Fruit fly (Drosophila melanogaster): ENCODE data around the gene Srrm1.

The Srrm1 gene

dm6 chr3L:13006490-13006889, 30.1 kb upstream of the Srrm1 start, which contains the start of gene CG11263 (continued):
- no peak for TF ChIP-seq jing (GFP tag; optimal IDR thresholded peaks at IDR 0.05)
- peak; percentile 28; the same call in 1 of the 3 replicates for TF ChIP-seq B-H1 (GFP tag; IDR thresholded peaks at IDR 0.05)
- peak; percentile 37 for TF ChIP-seq Chrac-16 (GFP tag; optimal IDR thresholded peaks at IDR 0.05)
- no peak for TF ChIP-seq fd64A (GFP tag; optimal IDR thresholded peaks at IDR 0.05)
- TF ChIP-seq CG18619 (GFP tag; optimal IDR thresholded peaks at IDR 0.05): no peak
- TF ChIP-seq CG10267 (tag; optimal IDR thresholded peaks at IDR 0.05): peak; percentile 46
- TF ChIP-seq tgo (GFP tag; IDR thresholded peaks at IDR 0.05): peak; percentile 30; the same call in 1 of the 3 replicates
- TF ChIP-seq bsh (GFP tag; optimal IDR thresholded peaks at IDR 0.05): no peak
- TF ChIP-seq sqz (GFP tag; optimal IDR thresholded peaks at IDR 0.05): no peak
- no peak for TF ChIP-seq CG12942 (GFP tag; optimal IDR thresholded peaks at IDR 0.05)
- peak; percentile 23; the same call in 1 of the 2 replicates for TF ChIP-seq Ada2b (GFP tag; IDR thresholded peaks at IDR 0.05)
- TF ChIP-seq CG7839 (tag; optimal IDR thresholded peaks at IDR 0.05): peak; percentile 57
- TF ChIP-seq chinmo (GFP tag; IDR thresholded peaks at IDR 0.05; ENCODE audit: partially characterized antibody): peak; percentile 77; the same call in 2 of the 4 replicates
- no peak for TF ChIP-seq tap (tag; optimal IDR thresholded peaks at IDR 0.05)
- peak; percentile 18 for TF ChIP-seq CG9609 (GFP tag; optimal IDR thresholded peaks at IDR 0.05)
- no peak for TF ChIP-seq CG8765 (GFP tag; IDR thresholded peaks at IDR 0.05)
- TF ChIP-seq CG6175 (GFP tag; IDR thresholded peaks at IDR 0.05): no peak
- peak; percentile 46 for TF ChIP-seq NC2β (GFP tag; optimal IDR thresholded peaks at IDR 0.05)
- peak; percentile 39 for TF ChIP-seq shn (GFP tag; optimal IDR thresholded peaks at IDR 0.05)
- TF ChIP-seq twi (tag; optimal IDR thresholded peaks at IDR 0.05): no peak
- TF ChIP-seq CG6813 (GFP tag; optimal IDR thresholded peaks at IDR 0.05): no peak
- TF ChIP-seq run (tag; optimal IDR thresholded peaks at IDR 0.05): no peak
- TF ChIP-seq CG13894 (tag; optimal IDR thresholded peaks at IDR 0.05): no peak
- TF ChIP-seq emc (GFP tag; optimal IDR thresholded peaks at IDR 0.05): no peak
- peak; percentile 88 for TF ChIP-seq HLH4C (GFP tag; IDR thresholded peaks at IDR 0.05; ENCODE audit: partially characterized antibody)
- peak; percentile 64; the same call in 1 of the 2 replicates for TF ChIP-seq MBD-R2 (GFP tag; IDR thresholded peaks at IDR 0.05)
- peak; percentile 67; the same call in 1 of the 2 replicates for TF ChIP-seq CG9932 (GFP tag; IDR thresholded peaks at IDR 0.05)
- no peak for TF ChIP-seq CG3838 (GFP tag; optimal IDR thresholded peaks at IDR 0.05)
- TF ChIP-seq gcm2 (GFP tag; optimal IDR thresholded peaks at IDR 0.05): peak; percentile 12
- TF ChIP-seq sd (tag; optimal IDR thresholded peaks at IDR 0.05): no peak
- peak; percentile 38 for TF ChIP-seq Dek (tag; optimal IDR thresholded peaks at IDR 0.05)
- TF ChIP-seq fru (optimal IDR thresholded peaks at IDR 0.05): no peak
- TF ChIP-seq CG12104 (GFP tag; optimal IDR thresholded peaks at IDR 0.05): no peak
- TF ChIP-seq ken (GFP tag; IDR thresholded peaks at IDR 0.05): peak; percentile 54; the same call in 2 of the 3 replicates
- TF ChIP-seq CG43689 (GFP tag; IDR thresholded peaks at IDR 0.05): no peak
- TF ChIP-seq Med (GFP tag): peak; percentile 94
- no peak for TF ChIP-seq Nf-YB (GFP tag; optimal IDR thresholded peaks at IDR 0.05)
- TF ChIP-seq Sin3A (optimal IDR thresholded peaks at IDR 0.05): no peak
- TF ChIP-seq CG15479 (GFP tag; optimal IDR thresholded peaks at IDR 0.05): no peak
- TF ChIP-seq ERR (GFP tag; optimal IDR thresholded peaks at IDR 0.05): no peak
- no peak for TF ChIP-seq CG6765 (GFP tag; optimal IDR thresholded peaks at IDR 0.05)
- no peak for TF ChIP-seq cwo (GFP tag; optimal IDR thresholded peaks at IDR 0.05)
- no peak for TF ChIP-seq btn (GFP tag; optimal IDR thresholded peaks at IDR 0.05)
- TF ChIP-seq maf-S (GFP tag; optimal IDR thresholded peaks at IDR 0.05): peak; percentile 54
- no peak for TF ChIP-seq CG1024 (GFP tag; IDR thresholded peaks at IDR 0.05)
- no peak for TF ChIP-seq CG15011 (GFP tag; optimal IDR thresholded peaks at IDR 0.05)
- no peak for TF ChIP-seq CG1233 (GFP tag; optimal IDR thresholded peaks at IDR 0.05)
- TF ChIP-seq CG6654 (GFP tag; optimal IDR thresholded peaks at IDR 0.05): no peak
- no peak for TF ChIP-seq Oaz (GFP tag; IDR thresholded peaks at IDR 0.05)
- TF ChIP-seq dysf (GFP tag; IDR thresholded peaks at IDR 0.05): peak; percentile 43; the same call in 1 of the 3 replicates
- TF ChIP-seq CG30403 (GFP tag; optimal IDR thresholded peaks at IDR 0.05): peak; percentile 70
- TF ChIP-seq CG15514 (GFP tag; optimal IDR thresholded peaks at IDR 0.05): peak; percentile 69
